Fruit fly (Drosophila melanogaster): ENCODE data around the gene Bin1.

DNA sequence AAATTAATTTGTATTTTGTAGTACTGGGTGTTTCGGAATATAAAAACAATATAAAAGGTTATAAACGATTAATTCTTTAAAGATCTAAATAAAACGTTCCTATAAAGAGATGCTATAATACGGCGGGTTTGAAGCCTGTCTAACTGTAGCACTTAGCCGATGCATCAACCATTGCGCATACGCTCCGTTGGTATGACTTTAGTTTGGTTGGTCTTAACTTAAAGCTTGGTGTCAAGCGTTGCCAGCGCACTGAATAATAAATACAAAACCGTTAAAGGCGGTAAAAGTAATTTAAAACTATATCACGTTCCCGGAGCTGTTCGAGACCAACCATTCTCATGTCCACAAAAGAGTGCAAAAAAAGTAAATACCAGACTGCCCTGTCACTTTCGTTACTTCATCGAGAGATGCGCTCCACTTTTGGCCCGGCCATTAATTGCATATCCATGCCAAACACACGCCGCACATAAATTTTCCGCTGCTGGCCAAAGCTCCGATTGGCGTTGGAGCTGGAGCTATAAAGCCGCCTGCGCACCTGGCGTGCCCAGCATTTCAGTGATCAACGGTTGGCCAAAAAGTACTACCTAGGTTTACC lies 8.8 kb downstream of the Bin1 start, which contains the start of gene CG8927:
- TF ChIP-seq ey (GFP tag; optimal IDR thresholded peaks at IDR 0.05) (no peak), pan (optimal IDR thresholded peaks at IDR 0.05) (no peak), foxo (GFP tag; optimal IDR thresholded peaks at IDR 0.05) (no peak), Myc (optimal IDR thresholded peaks at IDR 0.05) (peak; percentile 9), br (GFP tag; optimal IDR thresholded peaks at IDR 0.05) (no peak), dl (GFP tag; optimal IDR thresholded peaks at IDR 0.05; ENCODE audit: insufficient read depth in 1 of 2, partially characterized antibody in 2 of 2) (no peak), h (GFP tag; optimal IDR thresholded peaks at IDR 0.05) (no peak), tai (GFP tag; optimal IDR thresholded peaks at IDR 0.05) (no peak), Hnf4 (GFP tag; optimal IDR thresholded peaks at IDR 0.05) (no peak), sv (GFP tag; optimal IDR thresholded peaks at IDR 0.05) (no peak), jim (GFP tag; optimal IDR thresholded peaks at IDR 0.05) (no peak), Hr78 (GFP tag; optimal IDR thresholded peaks at IDR 0.05) (no peak)

Measured in whole organism, wandering third instar larva.